Worm (Caenorhabditis elegans): ENCODE data around the gene Y47D3B.3.
A peak's percentile ranks its signal among the peaks of the same experiment; 100 is the strongest.

The Y47D3B.3 gene

ce11 chrIII:11358273-11358672, 39.3 kb upstream of the Y47D3B.3 start:
- TF ChIP-seq ces-1 (GFP tag; optimal IDR thresholded peaks at IDR 0.05) (peak; percentile 99), mep-1 (tag; optimal IDR thresholded peaks at IDR 0.05) (no peak)

ce11 chrIII:11359422-11359821, 38.2 kb upstream of the Y47D3B.3 start:
- TF ChIP-seq hlh-1 (tag; optimal IDR thresholded peaks at IDR 0.05), result no peak
- peak; percentile 85 for TF ChIP-seq ces-1 (GFP tag; optimal IDR thresholded peaks at IDR 0.05)

ce11 chrIII:11360156-11360555, 37.4 kb upstream of the Y47D3B.3 start, which contains the start of gene T28D6.4:
Gene T28D6.4 (plus strand): TSS chrIII:11360456.
- TF ChIP-seq ceh-39 (tag; optimal IDR thresholded peaks at IDR 0.05), result no peak
- no peak for TF ChIP-seq flh-1 (GFP tag; optimal IDR thresholded peaks at IDR 0.05)
- TF ChIP-seq mep-1 (tag; optimal IDR thresholded peaks at IDR 0.05), result no peak
- no peak for TF ChIP-seq unc-62 (GFP tag; optimal IDR thresholded peaks at IDR 0.05)

DNA sequence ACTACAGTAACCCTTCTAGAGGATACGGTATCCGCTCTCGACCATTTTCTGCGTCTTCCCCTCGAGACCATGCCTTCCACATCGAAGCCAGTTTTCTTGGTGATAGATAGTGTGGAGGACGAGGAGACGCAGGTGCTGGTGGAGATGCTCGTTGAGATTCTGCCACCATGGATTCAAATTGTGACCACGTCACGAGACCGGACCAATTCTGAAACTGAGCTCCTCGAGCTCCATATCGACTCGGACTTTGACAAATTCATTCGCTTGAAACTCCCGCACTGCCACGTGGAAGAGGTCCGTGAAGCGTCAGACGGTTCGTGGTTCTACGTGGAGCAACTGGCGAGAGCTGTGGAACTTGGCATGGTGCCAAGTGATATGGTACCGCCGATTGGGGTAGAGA, 36.2 kb upstream of the Y47D3B.3 start:
- no peak for TF ChIP-seq ham-2 (GFP tag; optimal IDR thresholded peaks at IDR 0.05)
- TF ChIP-seq sem-2 (GFP tag; optimal IDR thresholded peaks at IDR 0.05), result no peak
- no peak for TF ChIP-seq nhr-28 (tag; optimal IDR thresholded peaks at IDR 0.05)
- no peak for TF ChIP-seq unc-39 (tag; optimal IDR thresholded peaks at IDR 0.05)
- no peak for TF ChIP-seq nhr-2 (tag; optimal IDR thresholded peaks at IDR 0.05)
- TF ChIP-seq blmp-1 (tag; optimal IDR thresholded peaks at IDR 0.05), result no peak
- TF ChIP-seq lsy-2 (tag; optimal IDR thresholded peaks at IDR 0.05), result no peak
- no peak for TF ChIP-seq mls-2 (tag; optimal IDR thresholded peaks at IDR 0.05)
- no peak for TF ChIP-seq zip-8 (tag; optimal IDR thresholded peaks at IDR 0.05)
- no peak for TF ChIP-seq ces-1 (GFP tag; optimal IDR thresholded peaks at IDR 0.05)
- TF ChIP-seq mep-1 (tag; optimal IDR thresholded peaks at IDR 0.05), result no peak
- TF ChIP-seq drap-1 (GFP tag; optimal IDR thresholded peaks at IDR 0.05), result no peak
- TF ChIP-seq M03D4.4 (tag; optimal IDR thresholded peaks at IDR 0.05), result no peak
- TF ChIP-seq pha-4 (tag; optimal IDR thresholded peaks at IDR 0.05), result no peak
- TF ChIP-seq lin-32 (GFP tag; optimal IDR thresholded peaks at IDR 0.05), result no peak
- TF ChIP-seq ceh-39 (tag; optimal IDR thresholded peaks at IDR 0.05), result no peak
- TF ChIP-seq tbx-8 (GFP tag; optimal IDR thresholded peaks at IDR 0.05), result no peak
- no peak for TF ChIP-seq hlh-1 (tag; optimal IDR thresholded peaks at IDR 0.05)
- TF ChIP-seq nhr-76 (tag; optimal IDR thresholded peaks at IDR 0.05), result no peak

- no peak for TF ChIP-seq elt-1 (tag; optimal IDR thresholded peaks at IDR 0.05; ENCODE audit: borderline replicate concordance, insufficient read depth)
- no peak for TF ChIP-seq nhr-12 (tag; optimal IDR thresholded peaks at IDR 0.05)
- TF ChIP-seq unc-39 (tag; optimal IDR thresholded peaks at IDR 0.05), result no peak
- TF ChIP-seq ces-1 (GFP tag; optimal IDR thresholded peaks at IDR 0.05), result no peak
- TF ChIP-seq snpc-4 (tag; optimal IDR thresholded peaks at IDR 0.05), result no peak
- no peak for TF ChIP-seq mep-1 (tag; optimal IDR thresholded peaks at IDR 0.05)
- no peak for TF ChIP-seq hlh-1 (tag; optimal IDR thresholded peaks at IDR 0.05)
- no peak for TF ChIP-seq M03D4.4 (tag; optimal IDR thresholded peaks at IDR 0.05)
- no peak for TF ChIP-seq ceh-43 (GFP tag; optimal IDR thresholded peaks at IDR 0.05)
- no peak for TF ChIP-seq ztf-11 (tag; optimal IDR thresholded peaks at IDR 0.05)
- no peak for TF ChIP-seq unc-120 (tag; optimal IDR thresholded peaks at IDR 0.05; ENCODE audit: poor library complexity, severe bottlenecking)
- TF ChIP-seq ham-2 (GFP tag; optimal IDR thresholded peaks at IDR 0.05), result no peak
- no peak for TF ChIP-seq ceh-39 (tag; optimal IDR thresholded peaks at IDR 0.05)
Measured at ce11 chrIII:11362915-11363314, 34.7 kb upstream of the Y47D3B.3 start.

- TF ChIP-seq lin-13 (tag; optimal IDR thresholded peaks at IDR 0.05) (no peak), sem-2 (GFP tag; optimal IDR thresholded peaks at IDR 0.05) (no peak), mab-5 (tag; optimal IDR thresholded peaks at IDR 0.05) (no peak), unc-120 (tag; optimal IDR thresholded peaks at IDR 0.05; ENCODE audit: poor library complexity, severe bottlenecking) (no peak), unc-39 (tag; optimal IDR thresholded peaks at IDR 0.05) (no peak), ham-2 (GFP tag; optimal IDR thresholded peaks at IDR 0.05) (no peak), blmp-1 (tag; optimal IDR thresholded peaks at IDR 0.05) (no peak), nhr-28 (tag; optimal IDR thresholded peaks at IDR 0.05) (no peak), ces-1 (GFP tag; optimal IDR thresholded peaks at IDR 0.05) (no peak), elt-3 (tag; optimal IDR thresholded peaks at IDR 0.05) (no peak), ceh-83 (GFP tag; optimal IDR thresholded peaks at IDR 0.05) (no peak), ceh-39 (tag; optimal IDR thresholded peaks at IDR 0.05) (no peak), tbx-8 (GFP tag; optimal IDR thresholded peaks at IDR 0.05) (no peak), flh-1 (GFP tag; optimal IDR thresholded peaks at IDR 0.05) (no peak)
Measured at ce11 chrIII:11366467-11366866, 31.1 kb upstream of the Y47D3B.3 start, which contains the start of gene T28D6.3. Gene T28D6.3 (plus strand): TSS chrIII:11366767.
